Worm (Caenorhabditis elegans) whole organism, dauer: Measurements from ENCODE around the gene Y39A3B.8.

Experiments used
- unc-62 ChIP-seq: sonication (generic microtip); optimal IDR thresholded peaks from 2 replicates; lab custom pipeline; 2017; ENCODE audit warnings: missing biosample characterization, missing genetic modification reagents, missing genetic modification characterization

The Y39A3B.8 gene

DNA sequence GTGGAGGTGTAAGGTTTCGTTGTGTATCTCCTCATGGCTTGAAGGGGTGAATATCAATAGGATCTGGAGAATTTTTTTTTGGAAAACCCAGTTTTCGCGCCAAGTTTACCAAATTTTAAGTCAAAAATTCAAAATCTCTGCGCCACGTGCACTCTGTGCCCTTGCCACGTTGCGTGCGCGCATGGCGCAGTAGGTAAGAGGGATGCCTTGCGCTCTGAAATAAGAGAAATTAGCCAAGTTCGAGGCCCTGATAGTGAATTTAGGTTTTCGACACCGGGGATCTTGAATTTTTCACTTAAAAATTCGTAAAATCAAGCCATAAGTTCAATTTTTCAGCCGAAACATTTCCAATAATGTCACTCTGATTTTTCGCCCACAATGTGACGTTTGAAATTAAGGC, 6.3 kb upstream of the Y39A3B.8 start:
- TF ChIP-seq unc-62 (GFP tag; lab: Kevin White, UChicago) = no peak

DNA sequence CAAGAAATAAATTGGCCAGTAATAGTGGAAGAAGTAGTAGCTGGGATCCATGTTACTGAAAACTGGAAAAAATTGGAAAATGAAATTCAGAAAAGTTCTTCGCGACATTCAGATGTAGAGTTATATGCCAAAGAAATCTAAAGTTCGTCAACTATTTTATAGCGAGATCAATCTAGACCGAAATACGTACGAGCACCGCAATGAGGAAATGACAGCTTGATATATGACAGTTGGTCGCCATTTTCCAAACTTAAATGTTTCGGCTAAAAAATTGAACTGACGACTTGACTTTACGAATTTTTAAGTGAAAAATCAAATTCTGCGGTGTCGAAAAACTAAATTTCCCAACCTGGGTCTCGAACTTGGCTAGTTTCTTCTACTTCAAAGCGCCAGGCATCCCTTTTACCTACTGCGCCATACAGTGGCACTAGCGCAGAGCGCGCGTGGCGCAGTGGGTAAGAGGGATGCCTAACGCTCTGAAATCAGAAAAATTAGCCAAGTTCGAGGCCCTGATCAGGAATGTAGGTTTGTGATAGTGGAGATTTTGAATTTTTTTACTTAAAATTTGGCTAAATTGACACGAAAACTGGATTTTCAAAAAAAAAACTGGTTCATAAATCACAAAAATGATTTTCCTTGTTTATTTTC, 5.1 kb upstream of the Y39A3B.8 start, which contains the start of gene srd-66:
srd-66 (minus strand) TSS at position 51 of the 648 bp plus-strand sequence.
- TF ChIP-seq unc-62 (GFP tag; lab: Kevin White, UChicago) = no peak

DNA sequence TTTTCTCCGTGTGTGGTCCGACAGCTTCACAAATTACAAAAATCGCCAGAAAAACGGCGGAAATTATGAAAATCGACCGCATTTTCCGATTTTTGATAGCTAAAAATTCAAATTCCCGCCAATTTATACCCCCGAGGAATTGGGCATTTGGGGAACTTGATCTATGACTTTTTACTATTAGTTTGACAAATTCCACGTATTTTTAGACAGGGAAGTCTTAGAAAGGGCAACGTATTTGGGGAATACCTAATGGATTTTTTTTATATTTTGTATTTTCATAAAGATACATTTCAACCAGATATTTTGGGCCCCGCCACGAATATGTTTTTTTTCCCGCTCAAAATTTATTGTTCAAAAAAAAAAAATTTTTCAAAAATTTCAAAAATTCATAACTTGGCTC, 2.9 kb upstream of the Y39A3B.8 start, which contains the start of gene Y39A3B.7:
Y39A3B.7 (minus strand) TSS at position 101 of the 400 bp plus-strand sequence.
- TF ChIP-seq unc-62 (GFP tag; lab: Kevin White, UChicago) = no peak

DNA sequence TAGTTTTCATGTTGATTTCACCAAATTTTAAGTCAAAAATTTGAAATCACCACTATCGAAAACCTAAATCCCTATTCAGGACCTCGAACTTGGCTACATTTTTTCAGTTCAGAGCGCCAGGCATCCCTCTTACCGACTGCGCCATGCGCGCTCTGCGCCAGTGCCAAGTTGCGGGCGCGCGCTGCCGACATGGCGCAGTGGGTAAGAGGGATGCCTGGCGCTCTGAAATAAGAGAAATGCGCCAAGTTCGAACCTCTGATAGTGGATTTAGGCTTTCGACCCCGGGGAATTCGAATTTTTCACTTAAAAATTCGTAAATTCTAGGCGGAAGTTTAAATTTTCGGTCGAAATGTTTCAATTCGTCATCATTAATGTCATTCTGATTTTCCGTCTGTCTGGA, 2.1 kb downstream of the Y39A3B.8 start:
- no peak for TF ChIP-seq unc-62 (GFP tag; lab: Kevin White, UChicago)

DNA sequence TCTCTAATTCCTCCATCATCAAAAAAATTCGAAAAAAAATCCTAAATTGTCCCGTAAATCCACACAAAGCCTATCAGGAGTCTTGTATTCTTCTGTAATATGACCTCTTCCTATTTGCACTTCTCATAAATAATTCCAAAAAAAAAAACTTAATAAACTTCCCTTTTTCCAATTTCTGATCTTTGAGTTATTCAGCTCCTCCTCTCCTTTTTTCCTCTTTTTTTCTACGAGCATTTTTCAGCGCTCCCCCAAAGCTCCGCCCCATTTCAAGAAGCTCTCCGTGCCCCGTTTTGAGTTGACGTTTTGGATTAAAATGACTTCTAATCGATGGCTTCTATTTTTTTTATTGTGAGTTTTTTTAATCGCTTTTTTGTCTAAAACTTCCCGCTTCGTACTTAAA, 9.8 kb downstream of the Y39A3B.8 start, which contains the start of gene lgc-42:
lgc-42 (plus strand) TSS at position 301 of the 400 bp plus-strand sequence.
- no peak for TF ChIP-seq unc-62 (GFP tag; lab: Kevin White, UChicago)

DNA sequence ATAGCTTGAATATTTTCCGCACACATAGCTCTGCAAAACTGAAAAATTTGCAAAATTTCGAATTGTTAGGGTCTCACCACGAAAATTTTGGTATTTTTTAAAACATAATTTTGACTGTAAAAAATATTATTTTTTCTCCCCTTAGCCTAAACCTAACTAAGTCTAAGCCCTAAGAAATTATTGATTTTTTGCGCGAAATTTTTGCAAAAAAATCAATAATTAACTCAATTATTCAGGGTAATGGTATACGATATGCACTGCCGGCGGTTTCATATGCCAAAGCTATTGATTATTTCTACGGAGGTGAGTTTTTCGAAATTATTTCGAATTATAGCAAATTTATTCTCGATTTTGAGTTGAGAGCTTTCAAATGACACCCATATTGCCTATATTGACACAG, 13.4 kb downstream of the Y39A3B.8 start:
- no peak for TF ChIP-seq unc-62 (GFP tag; lab: Kevin White, UChicago)

DNA sequence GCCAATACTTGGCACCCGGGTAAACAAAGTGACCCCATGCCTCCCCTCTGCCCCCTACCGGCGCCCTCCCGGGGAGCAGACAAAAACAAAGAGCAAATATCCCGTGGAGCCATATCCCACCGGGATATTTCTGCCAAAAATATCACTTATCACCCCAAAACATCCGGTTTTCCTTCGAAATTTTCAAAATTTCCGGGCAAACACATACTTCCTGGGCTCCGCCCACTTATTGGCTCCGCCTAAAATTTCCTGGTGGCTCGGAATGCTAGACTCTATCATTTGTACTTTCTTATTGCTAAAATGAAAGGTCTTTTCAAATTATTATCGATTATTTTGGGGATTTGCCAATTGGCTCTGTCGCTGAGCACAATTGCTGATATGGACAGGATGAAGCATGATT, 17.9 kb downstream of the Y39A3B.8 start, which contains the start of gene Y39A3B.1:
Y39A3B.1 (plus strand) TSS at position 301 of the 400 bp plus-strand sequence.
- TF ChIP-seq unc-62 (GFP tag; lab: Kevin White, UChicago) = no peak

DNA sequence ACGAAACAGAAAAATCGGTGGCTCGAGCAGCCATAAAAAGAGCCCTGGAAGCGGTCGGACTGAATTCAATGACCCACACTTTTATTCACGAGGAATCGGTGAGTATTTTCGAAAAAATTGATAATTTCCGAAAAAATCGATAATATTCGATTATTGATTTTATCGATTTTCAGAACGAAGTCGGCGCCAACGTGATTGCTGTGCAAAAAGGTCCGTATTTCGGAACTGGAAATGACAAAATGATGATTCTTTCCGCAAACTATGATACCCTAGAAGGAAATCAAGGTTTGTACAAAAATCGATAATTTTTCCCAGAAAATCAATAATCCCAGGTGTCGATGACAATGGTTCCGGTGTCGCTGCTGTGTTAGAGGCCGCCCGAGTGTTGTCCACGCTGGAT, 19.1 kb downstream of the Y39A3B.8 start:
- no peak for TF ChIP-seq unc-62 (GFP tag; lab: Kevin White, UChicago)

DNA sequence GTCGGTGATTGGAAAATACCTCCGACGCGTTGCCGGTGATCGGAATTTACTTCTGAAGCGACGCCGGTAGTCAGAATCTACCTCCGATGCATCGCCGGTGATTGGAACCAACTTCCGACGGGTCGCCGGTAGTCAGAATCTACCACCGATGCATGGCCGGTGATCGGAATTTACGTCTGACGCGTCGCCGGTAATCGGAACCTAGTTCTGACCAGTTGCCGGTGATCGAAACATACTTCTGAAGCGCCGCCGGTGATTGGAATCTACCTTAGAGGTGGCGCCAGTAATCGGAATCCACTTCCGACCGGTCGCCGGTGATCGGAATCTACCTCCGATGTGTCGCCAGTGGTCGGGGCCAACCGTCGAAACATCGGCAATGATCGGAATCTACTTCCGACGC, 20.5 kb downstream of the Y39A3B.8 start:
- no peak for TF ChIP-seq unc-62 (GFP tag; lab: Kevin White, UChicago)

DNA sequence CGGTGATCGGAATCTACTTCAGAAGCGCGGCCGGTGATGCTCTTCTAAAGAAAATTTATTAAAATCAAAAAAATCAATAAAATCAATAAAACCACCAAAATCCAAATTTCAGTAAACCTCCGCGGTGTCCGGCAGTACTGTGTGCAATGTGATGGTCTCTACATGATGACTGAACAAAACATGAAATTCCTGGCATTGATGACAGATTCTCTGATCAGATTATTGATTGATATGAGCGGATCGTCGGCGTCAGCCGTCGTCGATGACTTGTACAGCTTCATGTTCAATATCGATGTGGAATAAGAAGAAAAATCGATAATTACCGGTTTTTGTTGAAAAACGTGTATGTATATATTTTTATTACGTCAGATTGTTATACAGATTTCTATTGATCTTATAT, 21.1 kb downstream of the Y39A3B.8 start:
- TF ChIP-seq unc-62 (GFP tag; lab: Kevin White, UChicago) = no peak

DNA sequence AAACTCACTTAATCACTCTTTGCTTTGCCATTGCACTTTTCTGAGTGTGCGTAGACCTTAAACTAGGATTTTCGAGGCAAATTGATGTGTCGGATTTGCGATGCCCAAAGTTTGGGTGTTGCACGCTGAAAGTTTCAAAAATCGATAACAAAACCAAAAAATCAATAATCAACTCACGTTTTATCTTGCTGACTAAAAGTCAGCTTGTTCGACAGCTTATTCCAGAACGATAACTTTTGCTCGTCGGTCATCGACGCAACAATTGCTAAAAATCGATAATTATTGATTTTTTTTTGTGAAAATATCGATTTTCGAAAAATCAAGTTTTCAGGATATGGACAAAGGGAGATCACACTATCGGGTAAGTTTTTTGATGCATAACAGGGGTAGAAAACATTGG, 24.8 kb downstream of the Y39A3B.8 start:
- TF ChIP-seq unc-62 (GFP tag; lab: Kevin White, UChicago) = no peak

DNA sequence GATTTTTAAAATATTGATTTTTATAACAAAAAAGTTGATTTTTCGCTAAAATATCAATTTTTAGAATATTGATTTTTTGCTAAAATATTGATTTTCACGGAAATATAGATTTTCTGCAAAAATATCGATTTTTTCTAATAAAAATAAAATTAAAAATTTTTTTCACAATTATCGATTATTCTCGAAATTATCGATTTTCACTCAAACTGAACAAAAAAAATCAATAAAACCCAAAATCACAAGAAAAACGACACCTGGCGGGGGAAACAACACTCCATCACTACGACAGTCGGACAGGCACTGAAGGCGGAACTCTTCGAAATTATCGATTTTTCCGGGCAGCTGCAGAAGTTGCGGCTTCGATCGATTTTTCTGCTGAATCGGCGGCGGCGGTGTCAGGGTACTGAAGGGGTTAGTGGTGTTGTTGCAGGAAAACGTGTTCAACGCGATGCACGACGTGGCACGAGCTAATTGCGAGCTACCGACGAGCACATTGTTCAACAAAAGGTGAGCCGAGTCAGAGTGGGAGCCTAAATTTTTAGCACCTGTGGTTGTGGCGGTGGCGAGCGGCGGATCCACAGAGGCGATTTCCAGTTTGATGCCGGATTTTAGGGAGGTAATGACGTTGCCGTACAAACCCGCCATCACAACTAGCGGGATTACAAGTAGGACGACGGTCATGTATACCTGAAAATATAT, 25.5 kb downstream of the Y39A3B.8 start:
- TF ChIP-seq unc-62 (GFP tag; lab: Kevin White, UChicago) = no peak

DNA sequence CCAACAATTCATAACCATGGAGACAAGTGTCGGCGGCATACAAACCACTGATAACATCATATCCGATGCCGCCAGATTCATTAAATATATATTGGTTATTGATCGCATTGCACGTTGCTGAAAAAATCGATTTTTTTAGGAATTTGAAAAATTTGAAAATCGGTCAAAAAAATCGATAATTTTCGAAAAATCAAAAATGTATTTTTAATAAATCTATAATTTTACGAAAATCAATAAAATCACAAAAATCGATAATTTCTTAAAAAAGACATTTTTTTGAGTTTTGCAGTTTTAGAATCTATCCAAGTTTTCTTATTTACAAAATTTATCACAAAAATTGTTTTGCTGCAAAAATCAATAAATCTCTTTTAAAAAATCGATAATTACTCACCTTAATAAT, 27.7 kb downstream of the Y39A3B.8 start:
- TF ChIP-seq unc-62 (GFP tag; lab: Kevin White, UChicago) = no peak

DNA sequence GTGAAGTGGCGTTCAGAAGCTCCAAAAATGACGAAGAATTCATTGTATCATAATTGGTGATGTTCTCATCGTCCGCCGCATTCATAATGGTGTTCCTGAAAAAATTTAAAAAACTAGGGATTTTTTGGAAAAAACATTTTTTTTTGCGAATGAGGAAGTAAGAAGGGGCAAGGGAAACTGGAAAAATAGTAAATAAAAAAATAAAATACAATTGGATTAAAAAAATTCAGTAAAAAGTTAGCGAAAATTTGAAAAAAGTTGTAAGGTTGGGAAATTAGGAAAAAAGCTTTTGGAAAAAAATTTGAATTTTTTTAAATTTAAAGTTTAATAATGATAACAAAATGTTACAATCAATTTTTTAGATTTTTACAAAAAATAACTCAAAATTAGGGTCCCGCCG, 33.7 kb downstream of the Y39A3B.8 start, which contains the start of gene ckr-2:
ckr-2 (minus strand) TSS at position 101 of the 400 bp plus-strand sequence.
- no peak for TF ChIP-seq unc-62 (GFP tag; lab: Kevin White, UChicago)

DNA sequence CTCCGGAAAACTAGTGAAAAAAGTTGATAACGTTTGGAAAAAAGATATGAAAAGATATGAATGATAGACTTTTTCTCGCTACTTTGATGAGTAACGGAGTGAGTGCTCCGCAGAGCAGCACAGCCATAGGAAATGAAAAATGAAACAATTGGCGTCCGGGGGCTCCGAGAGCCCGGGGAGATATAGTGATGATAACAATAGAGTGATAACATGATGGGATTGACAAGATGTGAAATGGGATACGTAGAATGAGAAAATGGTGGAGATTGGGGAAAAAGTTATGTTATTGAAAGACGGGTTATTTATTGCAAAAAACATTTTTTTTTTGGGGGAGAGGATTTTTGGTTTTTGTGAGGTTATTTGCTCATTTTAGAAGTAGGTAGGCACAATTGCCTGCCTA, 39.7 kb downstream of the Y39A3B.8 start:
- TF ChIP-seq unc-62 (GFP tag; lab: Kevin White, UChicago) = no peak

DNA sequence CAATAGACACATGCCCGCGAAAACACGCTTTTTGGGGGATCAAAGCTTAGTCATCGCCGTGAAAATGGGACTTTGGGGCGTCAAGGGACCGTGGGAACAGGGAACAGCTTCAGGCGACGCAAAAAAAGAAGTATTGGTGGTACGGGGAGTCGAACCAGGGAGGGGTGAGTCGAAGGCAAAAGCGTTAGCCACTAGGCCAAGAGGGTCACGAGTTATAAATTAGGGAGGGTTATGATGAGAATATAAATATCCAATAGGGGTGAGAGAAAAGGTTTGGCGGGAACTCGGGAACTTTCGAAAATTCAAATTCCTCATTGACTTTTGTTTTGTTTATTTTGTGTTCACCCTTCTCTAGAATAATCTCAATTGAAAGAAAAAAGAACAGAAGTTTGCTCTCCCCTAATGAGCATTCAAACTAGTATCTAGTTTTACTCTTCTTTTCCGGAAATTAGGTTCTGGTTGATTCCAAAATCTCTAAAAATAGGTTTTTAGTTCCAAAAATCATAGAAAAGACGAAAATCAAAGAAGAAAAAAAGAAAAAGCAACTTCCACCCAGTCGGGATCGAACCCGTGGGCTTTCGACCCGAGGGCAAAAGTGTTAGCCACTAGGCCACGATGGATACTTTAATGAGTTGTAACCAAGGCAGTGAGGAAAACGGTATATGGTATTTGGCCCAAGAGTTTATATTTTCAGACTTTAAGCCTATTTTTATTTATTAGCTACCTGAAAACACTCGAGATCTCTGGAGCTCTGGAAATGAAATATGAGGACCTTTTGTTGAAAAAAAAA, 43.2 kb downstream of the Y39A3B.8 start:
- no peak for TF ChIP-seq unc-62 (GFP tag; lab: Kevin White, UChicago)
